Worm (Caenorhabditis elegans) whole organism, L4/young adult: ENCODE data around the gene C01G6.3.

Experiments
- W03F9.2 ChIP-seq: fragments of 150-350 bp; optimal IDR thresholded peaks from 2 replicates; lab custom pipeline; 2014; ENCODE audit warnings: missing biosample characterization, missing genetic modification characterization
- dao-5 ChIP-seq: sonication (generic microtip); optimal IDR thresholded peaks from 2 replicates; lab custom pipeline; 2016; ENCODE audit warnings: missing genotype, missing genetic modification characterization, moderate library complexity, missing compliant biosample characterization
- him-1 ChIP-seq: sonication (generic microtip); optimal IDR thresholded peaks from 2 replicates; lab custom pipeline; 2016; ENCODE audit warnings: missing genotype, missing genetic modification reagents, missing genetic modification characterization, missing compliant biosample characterization

C01G6.3 gene

DNA sequence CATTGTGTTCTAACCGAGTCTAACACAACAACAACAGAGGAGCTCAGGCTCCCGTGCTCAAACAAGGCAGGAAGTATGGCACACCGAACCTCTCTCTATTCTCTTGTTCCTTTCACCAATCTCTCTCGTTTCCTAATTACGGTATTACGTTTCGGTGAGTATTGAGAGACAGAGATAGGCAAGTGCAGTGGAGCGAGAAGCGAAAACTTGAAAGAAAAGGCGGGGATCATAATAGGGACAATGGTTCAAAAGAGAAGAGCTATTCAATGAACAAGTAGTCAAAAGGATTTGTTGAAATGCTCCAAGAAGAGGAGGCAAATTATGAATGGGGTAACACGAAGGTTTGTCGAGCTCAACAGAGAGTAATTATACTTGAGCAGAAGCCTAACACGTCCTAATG, 43.6 kb downstream of the C01G6.3 start:
- TF ChIP-seq dao-5 (tag; lab: Kevin White, UChicago), result no peak
- TF ChIP-seq W03F9.2 (tag; lab: Kevin White, UChicago), result no peak
- no peak for TF ChIP-seq him-1

DNA sequence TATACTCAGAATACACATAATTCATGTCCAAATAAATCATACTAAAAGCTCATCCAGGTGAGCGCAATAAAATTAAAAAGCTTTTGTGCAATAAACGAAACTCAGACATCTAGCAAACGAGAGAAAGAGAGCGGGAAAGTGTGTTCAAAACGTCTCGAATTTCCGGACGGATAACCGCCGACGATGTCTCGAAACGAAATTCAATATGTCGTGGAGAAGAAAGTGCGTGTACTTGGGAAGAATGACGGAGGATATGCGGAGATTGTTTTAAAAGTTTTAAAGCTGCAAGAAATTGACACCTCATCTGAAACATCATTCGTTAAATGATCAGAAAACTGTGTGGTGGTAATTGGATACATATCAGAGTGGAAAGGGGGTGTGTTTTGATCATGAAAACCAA, 45.0 kb downstream of the C01G6.3 start:
- TF ChIP-seq dao-5 (tag; lab: Kevin White, UChicago) (no peak), him-1 (no peak), W03F9.2 (tag; lab: Kevin White, UChicago) (no peak)

DNA sequence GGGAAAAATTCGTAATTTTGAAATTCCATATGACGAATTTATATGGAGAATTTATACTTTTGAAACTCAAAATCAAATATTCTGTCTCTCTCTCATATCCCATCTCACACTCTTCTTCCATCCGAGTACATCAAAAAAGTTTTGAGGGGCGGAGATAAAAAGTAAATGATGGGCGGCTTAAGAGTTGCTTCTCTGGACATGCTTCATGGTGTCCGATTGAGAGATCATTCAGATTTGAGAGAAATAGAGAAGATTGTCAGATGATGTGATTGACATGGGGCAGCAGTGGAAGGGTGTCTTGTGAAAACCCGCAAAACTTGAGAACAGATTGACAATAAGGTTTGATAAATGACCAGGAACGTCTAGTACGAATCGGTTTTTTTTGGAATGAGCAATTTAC, 46.0 kb downstream of the C01G6.3 start:
- TF ChIP-seq dao-5 (tag; lab: Kevin White, UChicago), result no peak
- no peak for TF ChIP-seq him-1
- no peak for TF ChIP-seq W03F9.2 (tag; lab: Kevin White, UChicago)

DNA sequence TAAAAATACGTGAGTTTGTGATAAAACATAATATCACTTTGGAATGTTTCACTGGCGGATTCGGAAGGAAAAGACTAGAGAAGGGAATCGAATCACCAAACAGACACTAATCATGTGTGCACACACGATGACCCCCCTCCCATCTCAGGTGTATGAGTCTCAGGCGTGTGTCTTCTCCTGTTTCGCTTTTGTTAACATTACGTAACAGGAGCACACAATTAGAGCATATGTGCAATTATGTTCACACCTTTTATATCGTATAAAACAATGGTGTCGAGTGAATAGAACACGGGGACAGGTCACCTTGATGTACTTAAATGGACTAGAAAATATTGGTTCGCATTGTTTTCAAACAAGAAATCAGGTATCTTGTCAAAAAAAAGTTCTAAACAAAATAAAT, 47.1 kb downstream of the C01G6.3 start:
- TF ChIP-seq dao-5 (tag; lab: Kevin White, UChicago) (no peak), him-1 (no peak), W03F9.2 (tag; lab: Kevin White, UChicago) (no peak)

DNA sequence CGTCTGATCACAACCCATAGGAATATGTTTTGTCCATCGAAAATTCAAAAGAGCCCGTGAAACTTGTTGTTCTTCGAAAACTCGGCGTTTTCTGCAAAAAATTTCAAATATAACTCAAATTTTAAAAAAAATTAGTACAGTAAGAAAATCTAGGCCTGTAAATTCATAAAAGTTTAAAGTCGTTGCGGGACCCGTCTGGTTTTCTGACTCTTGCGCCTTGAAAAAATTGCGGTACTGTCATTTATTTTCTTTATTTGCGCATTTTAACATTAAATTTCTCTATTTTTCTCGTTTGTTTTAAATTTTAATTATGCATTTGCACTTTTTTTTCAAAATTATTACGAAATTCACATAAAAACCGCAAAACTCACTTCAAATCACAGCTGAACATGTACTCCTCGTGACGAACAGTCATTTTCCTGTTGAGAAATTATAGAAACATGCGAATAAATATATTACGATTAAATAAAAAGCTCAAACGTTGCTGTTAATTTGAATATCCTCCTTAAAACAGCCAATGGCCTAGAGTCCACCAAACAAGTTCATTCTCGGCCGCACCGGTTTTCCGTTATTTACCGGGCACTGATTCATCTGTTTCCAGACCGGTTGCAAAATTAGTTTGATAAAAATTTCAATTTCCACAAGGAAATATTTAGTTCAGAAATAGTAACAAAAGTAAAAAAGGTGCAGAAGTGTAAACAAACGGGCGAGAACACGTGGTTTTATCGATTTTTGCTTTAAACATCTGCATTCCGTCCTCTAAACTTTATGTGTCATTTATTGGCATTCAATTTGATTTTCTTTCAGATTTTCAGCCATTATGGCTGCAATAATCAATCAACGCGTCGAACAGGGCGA, 49.6 kb downstream of the C01G6.3 start, which contains the start of the genes csa-1 and wdfy-2:
csa-1 (minus strand) TSS at position 669 of the 858 bp plus-strand sequence.
wdfy-2 (plus strand) TSS at position 808 of the 858 bp plus-strand sequence.
- TF ChIP-seq him-1 (no peak), W03F9.2 (tag; lab: Kevin White, UChicago) (no peak), dao-5 (tag; lab: Kevin White, UChicago) (no peak)
